Worm (Caenorhabditis elegans): ENCODE results near the gene srh-177.
A peak's percentile ranks its signal among the peaks of the same experiment; 100 is the strongest.

The srh-177 gene

DNA sequence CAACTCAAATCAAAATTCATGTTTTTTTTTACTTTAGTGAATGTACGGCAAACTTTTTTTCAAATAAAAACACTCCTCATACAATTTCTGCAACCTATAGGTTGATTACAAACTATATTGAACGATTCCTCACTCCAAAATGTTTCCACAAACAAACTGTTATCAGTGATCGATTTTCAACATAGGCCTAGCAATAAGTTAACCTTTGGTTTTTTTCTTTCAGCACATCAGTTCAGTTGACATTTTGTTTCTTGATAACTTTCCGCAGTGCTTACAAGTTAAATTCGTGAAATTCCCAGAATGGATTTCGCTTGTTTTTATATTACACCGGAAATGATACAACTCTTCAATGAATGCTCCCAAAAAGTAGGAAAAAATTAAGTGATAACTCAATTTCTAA, 18.4 kb upstream of the srh-177 start, which contains the start of gene F53H2.1:
F53H2.1 (plus strand) TSS at position 301 of the 400 bp plus-strand sequence.
- TF ChIP-seq pha-4 (tag; optimal IDR thresholded peaks at IDR 0.05) (no peak), lin-39 (tag; optimal IDR thresholded peaks at IDR 0.05) (no peak), ztf-4 (tag; optimal IDR thresholded peaks at IDR 0.05) (no peak), nfya-1 (tag; optimal IDR thresholded peaks at IDR 0.05; ENCODE audit: insufficient read depth) (no peak), nhr-11 (tag; optimal IDR thresholded peaks at IDR 0.05) (no peak), snpc-4 (tag; optimal IDR thresholded peaks at IDR 0.05) (no peak), ceh-16 (tag; optimal IDR thresholded peaks at IDR 0.05) (no peak), hmg-11 (tag; optimal IDR thresholded peaks at IDR 0.05) (no peak), lin-15B (tag; optimal IDR thresholded peaks at IDR 0.05) (no peak), egl-5 (tag; optimal IDR thresholded peaks at IDR 0.05) (no peak), pqm-1 (tag; optimal IDR thresholded peaks at IDR 0.05) (no peak), unc-39 (tag; optimal IDR thresholded peaks at IDR 0.05) (no peak), ceh-82 (tag; optimal IDR thresholded peaks at IDR 0.05) (no peak), R02D3.7 (tag; optimal IDR thresholded peaks at IDR 0.05) (no peak)

DNA sequence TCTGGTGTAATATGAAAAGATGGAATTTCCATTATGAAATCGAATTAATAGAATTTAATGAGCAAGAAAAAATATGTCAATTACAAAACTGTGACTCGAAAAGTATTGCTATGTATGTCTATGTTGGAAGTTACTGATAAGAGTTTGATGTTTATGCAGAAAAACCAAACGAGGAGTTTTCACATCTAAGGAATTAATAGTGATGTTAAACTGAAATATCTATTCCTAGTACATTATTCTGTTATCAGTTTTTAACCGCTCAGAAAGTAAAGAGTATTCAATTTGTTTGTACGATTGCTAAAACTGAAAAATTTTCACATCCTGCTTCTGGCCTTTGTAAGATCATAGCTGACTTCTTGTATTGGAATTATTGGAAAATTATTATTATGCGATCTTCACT, 17.9 kb upstream of the srh-177 start, which contains the start of gene K02E2.7:
K02E2.7 (minus strand) TSS at position 101 of the 400 bp plus-strand sequence.
- TF ChIP-seq pha-4 (tag; optimal IDR thresholded peaks at IDR 0.05) (no peak), tbx-2 (tag; optimal IDR thresholded peaks at IDR 0.05) (no peak), nhr-12 (tag; optimal IDR thresholded peaks at IDR 0.05) (no peak), fkh-2 (tag; optimal IDR thresholded peaks at IDR 0.05) (no peak), skn-1 (tag; optimal IDR thresholded peaks at IDR 0.05) (no peak), eor-1 (tag; optimal IDR thresholded peaks at IDR 0.05) (no peak), lsy-12 (tag; optimal IDR thresholded peaks at IDR 0.05) (no peak), mdl-1 (tag; optimal IDR thresholded peaks at IDR 0.05) (no peak), fkh-10 (GFP tag; optimal IDR thresholded peaks at IDR 0.05) (no peak), nhr-237 (tag; optimal IDR thresholded peaks at IDR 0.05) (no peak), jun-1 (tag; optimal IDR thresholded peaks at IDR 0.05) (no peak), unc-39 (tag; optimal IDR thresholded peaks at IDR 0.05) (no peak), nhr-23 (tag; optimal IDR thresholded peaks at IDR 0.05) (no peak), ztf-11 (tag; optimal IDR thresholded peaks at IDR 0.05) (no peak), nhr-25 (tag; optimal IDR thresholded peaks at IDR 0.05) (no peak), fos-1 (tag; optimal IDR thresholded peaks at IDR 0.05) (no peak)

DNA sequence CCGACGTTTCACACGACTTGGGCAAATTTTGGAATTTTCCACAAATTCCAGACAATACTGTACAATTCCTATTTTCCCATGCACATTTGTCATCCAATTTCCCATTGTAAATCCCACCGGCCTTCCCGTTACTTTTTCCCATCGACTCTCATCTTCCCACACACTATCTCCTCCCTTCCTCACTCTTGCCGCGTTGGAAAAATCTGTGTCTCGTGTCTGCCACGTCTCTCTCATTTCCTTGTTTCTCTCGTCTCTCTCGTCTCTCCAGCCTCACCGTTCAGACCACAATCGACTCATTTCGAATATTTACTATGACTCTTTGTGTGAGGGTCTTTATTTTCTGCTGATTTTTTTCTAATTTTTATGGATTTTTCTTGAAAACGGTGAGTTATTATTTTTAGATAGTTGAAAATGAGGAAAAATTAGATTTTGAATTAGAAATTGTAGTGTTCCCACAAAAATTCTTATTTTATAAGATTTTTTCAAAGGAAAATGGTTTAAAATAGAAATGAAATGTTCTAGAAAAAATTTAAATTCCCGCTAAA, 14.1 kb upstream of the srh-177 start, which contains the start of gene K02E2.11:
K02E2.11 (plus strand) TSS at position 251 of the 545 bp plus-strand sequence.
- no peak for TF ChIP-seq nhr-12 (tag; optimal IDR thresholded peaks at IDR 0.05)
- TF ChIP-seq egl-5 (tag; optimal IDR thresholded peaks at IDR 0.05) = peak; percentile 71
- peak; percentile 88 for TF ChIP-seq hmg-11 (tag; optimal IDR thresholded peaks at IDR 0.05)
- peak; percentile 11 for TF ChIP-seq lin-15B (tag; optimal IDR thresholded peaks at IDR 0.05)
- TF ChIP-seq nfya-1 (tag; optimal IDR thresholded peaks at IDR 0.05; ENCODE audit: insufficient read depth) = peak; percentile 61
- TF ChIP-seq nhr-25 (tag; optimal IDR thresholded peaks at IDR 0.05) = peak; percentile 27
- no peak for TF ChIP-seq mml-1 (tag; optimal IDR thresholded peaks at IDR 0.05)
- TF ChIP-seq R02D3.7 (tag; optimal IDR thresholded peaks at IDR 0.05) = no peak
- TF ChIP-seq tbx-2 (tag; optimal IDR thresholded peaks at IDR 0.05) = no peak
- TF ChIP-seq nhr-23 (tag; optimal IDR thresholded peaks at IDR 0.05) = peak; percentile 10
- peak; percentile 82 for TF ChIP-seq pha-4 (tag; optimal IDR thresholded peaks at IDR 0.05)
- TF ChIP-seq snpc-4 (tag; optimal IDR thresholded peaks at IDR 0.05) = peak; percentile 18
- peak; percentile 38 for TF ChIP-seq skn-1 (tag; optimal IDR thresholded peaks at IDR 0.05)
- TF ChIP-seq eor-1 (tag; optimal IDR thresholded peaks at IDR 0.05) = no peak
- peak; percentile 5 for TF ChIP-seq lin-39 (tag; optimal IDR thresholded peaks at IDR 0.05)

DNA sequence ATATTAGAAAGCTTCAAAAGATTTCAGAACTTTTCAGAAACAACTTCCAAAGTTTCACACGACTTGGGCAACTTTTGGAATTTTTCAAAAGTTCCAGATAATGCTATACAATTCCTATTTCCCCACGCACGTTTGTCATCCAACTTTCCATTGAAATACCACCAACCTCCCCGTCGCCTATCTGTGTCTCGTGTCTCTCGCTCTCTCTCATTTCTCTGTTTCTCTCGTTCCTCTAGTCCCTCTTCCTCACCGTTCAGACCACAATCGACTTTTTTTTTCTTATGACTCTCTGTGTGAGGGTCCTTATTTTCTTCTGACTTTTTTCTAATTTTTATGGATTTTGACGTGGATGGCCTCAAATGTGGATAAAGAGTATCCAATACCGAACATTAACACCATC, 11.3 kb upstream of the srh-177 start, which contains the start of gene K02E2.6:
K02E2.6 (plus strand) TSS at position 242 of the 400 bp plus-strand sequence.
- TF ChIP-seq nfya-1 (tag; optimal IDR thresholded peaks at IDR 0.05; ENCODE audit: insufficient read depth) = peak; percentile 32
- peak; percentile 44 for TF ChIP-seq hmg-11 (tag; optimal IDR thresholded peaks at IDR 0.05)
- peak; percentile 28 for TF ChIP-seq ceh-28 (tag; optimal IDR thresholded peaks at IDR 0.05)
- TF ChIP-seq pha-4 (tag; optimal IDR thresholded peaks at IDR 0.05) = peak; percentile 23
- TF ChIP-seq fkh-2 (tag; optimal IDR thresholded peaks at IDR 0.05) = no peak
- TF ChIP-seq zag-1 (tag; optimal IDR thresholded peaks at IDR 0.05) = no peak

DNA sequence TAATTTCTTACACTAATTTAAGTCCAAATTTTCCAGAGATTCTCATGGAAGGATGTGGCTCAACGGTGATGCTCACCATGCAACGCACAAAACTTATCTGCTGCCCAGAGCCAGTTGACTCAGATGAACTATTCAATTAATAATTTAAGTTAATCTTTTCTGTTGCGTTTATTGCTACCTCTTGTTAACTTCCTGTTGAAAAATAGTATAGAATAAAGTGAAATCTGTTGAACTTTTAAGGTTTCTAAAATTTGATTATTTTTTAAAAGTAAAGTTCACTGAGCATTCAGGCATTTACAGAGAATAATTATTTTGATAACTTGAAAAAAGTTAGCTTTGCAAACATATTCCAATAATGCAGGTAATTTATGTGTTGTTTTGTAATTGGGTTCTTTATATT, 7.0 kb upstream of the srh-177 start:
- TF ChIP-seq ceh-9 (tag; optimal IDR thresholded peaks at IDR 0.05) = no peak
- TF ChIP-seq ama-1 (optimal IDR thresholded peaks at IDR 0.05) = no peak
- TF ChIP-seq mdl-1 (tag; optimal IDR thresholded peaks at IDR 0.05) = no peak
- no peak for TF ChIP-seq nhr-11 (tag; optimal IDR thresholded peaks at IDR 0.05)
- no peak for TF ChIP-seq nhr-28 (tag; optimal IDR thresholded peaks at IDR 0.05)
- TF ChIP-seq ztf-11 (tag; optimal IDR thresholded peaks at IDR 0.05) = no peak
- no peak for TF ChIP-seq ceh-82 (tag; optimal IDR thresholded peaks at IDR 0.05)
- TF ChIP-seq jun-1 (tag; optimal IDR thresholded peaks at IDR 0.05) = no peak

All from whole organism, L3 larva.